Fruit fly (Drosophila melanogaster) whole organism: Measurements from ENCODE around the gene Lcp65Ac.

ENCODE experiments used
- CG8478 ChIP-seq: fragments of >200 bp; optimal IDR thresholded peaks from 2 replicates; lab custom pipeline; 2018; ENCODE audit warnings: inconsistent platforms
- Dll ChIP-seq: fragments of >200 bp; optimal IDR thresholded peaks from 2 replicates; lab custom pipeline; 2017
- EcR ChIP-seq, 2 experiments: fragments of >200 bp; optimal IDR thresholded peaks; 2 replicates each; lab custom pipeline; 2017; ENCODE audit warnings: missing biosample characterization in 2 of 2, missing genetic modification characterization in 2 of 2, missing genetic modification reagents in 2 of 2
- pan ChIP-seq: fragments of >200 bp; optimal IDR thresholded peaks from 2 replicates; lab custom pipeline; 2017
- psq ChIP-seq: fragments of >200 bp; optimal IDR thresholded peaks from 2 replicates; lab custom pipeline; 2017
- usp ChIP-seq: fragments of >200 bp; optimal IDR thresholded peaks from 2 replicates; lab custom pipeline; 2017; ENCODE audit warnings: missing biosample characterization, missing genetic modification characterization, mixed read lengths

- TF ChIP-seq CG8478 (lab: Kevin White, UChicago) (no peak), EcR (GFP tag; optimal IDR thresholded peaks at IDR 0.05; lab: Kevin White, UChicago) (no peak), Dll (lab: Kevin White, UChicago) (no peak), pan (lab: Kevin White, UChicago) (no peak), usp (GFP tag; lab: Kevin White, UChicago) (no peak), psq (no peak)
These were observed 44.6 kb downstream of the Lcp65Ac start, which contains the start of the genes D19A and CG7386 for dm6 chr3L:6188995-6189927.
